Worm (Caenorhabditis elegans): ENCODE measurements around the gene nrde-2.

Gene nrde-2

ce11 chrII:10220631-10221030 lies 26.8 kb downstream of the nrde-2 start:
- TF ChIP-seq daf-16 (GFP tag; optimal IDR thresholded peaks at IDR 0.05) (no peak), daf-16 (tag; optimal IDR thresholded peaks at IDR 0.05) (peak; percentile 26), daf-8 (GFP tag; IDR thresholded peaks at IDR 0.05) (no peak), nhr-48 (tag; optimal IDR thresholded peaks at IDR 0.05) (no peak), dpl-1 (GFP tag; optimal IDR thresholded peaks at IDR 0.05) (no peak), snpc-4 (tag; optimal IDR thresholded peaks at IDR 0.05) (no peak), set-16 (GFP tag; IDR thresholded peaks at IDR 0.05) (no peak), nhr-28 (tag; optimal IDR thresholded peaks at IDR 0.05) (peak; percentile 21), zfp-3 (GFP tag; conservative IDR thresholded peaks at IDR 0.05) (no peak)

DNA sequence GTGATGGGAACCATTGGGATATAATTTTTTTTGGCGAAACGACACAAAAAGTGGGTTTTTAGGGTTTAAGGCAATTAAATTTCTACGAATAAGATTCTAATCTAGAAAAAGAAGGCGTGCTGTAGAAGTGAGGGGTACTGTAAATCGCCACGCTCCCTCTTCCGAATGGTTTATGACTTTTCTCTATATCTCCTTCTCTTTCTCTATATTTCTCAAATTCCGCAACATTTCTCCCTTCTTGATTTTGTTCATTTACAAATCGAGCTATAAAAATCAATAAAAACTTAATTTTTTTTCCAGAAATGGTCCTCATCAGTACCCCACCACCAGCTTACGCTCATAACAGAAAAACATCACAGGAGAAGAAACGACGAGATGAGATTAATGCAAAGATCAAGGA lies 29.3 kb downstream of the nrde-2 start, which contains the start of gene ref-1:
TSS of gene ref-1 (plus strand) at position 301 of the 400 bp plus-strand sequence.
- TF ChIP-seq mxl-3 (GFP tag; optimal IDR thresholded peaks at IDR 0.05) (no peak), dve-1 (tag; optimal IDR thresholded peaks at IDR 0.05; ENCODE audit: insufficient read depth) (no peak), Y75B8A.6 (GFP tag; IDR thresholded peaks at IDR 0.05) (no peak), mep-1 (tag; optimal IDR thresholded peaks at IDR 0.05) (no peak), rbr-2 (tag; optimal IDR thresholded peaks at IDR 0.05) (no peak), cey-2 (tag; optimal IDR thresholded peaks at IDR 0.05; ENCODE audit: borderline replicate concordance, insufficient read depth) (no peak), vab-7 (GFP tag; IDR thresholded peaks at IDR 0.05) (no peak), mes-2 (tag; optimal IDR thresholded peaks at IDR 0.05; ENCODE audit: poor library complexity, severe bottlenecking) (no peak), hmg-1.1 (GFP tag; IDR thresholded peaks at IDR 0.05) (no peak), zip-2 (tag; optimal IDR thresholded peaks at IDR 0.05) (no peak), php-3 (GFP tag; IDR thresholded peaks at IDR 0.05) (no peak), tag-97 (GFP tag; IDR thresholded peaks at IDR 0.05) (no peak), nhr-42 (GFP tag; IDR thresholded peaks at IDR 0.05) (no peak), snpc-1.2 (GFP tag; IDR thresholded peaks at IDR 0.05) (no peak), ama-1 (optimal IDR thresholded peaks at IDR 0.05) (no peak), Y48G9A.11 (GFP tag; IDR thresholded peaks at IDR 0.05) (no peak), mxl-2 (GFP tag; conservative IDR thresholded peaks at IDR 0.05) (no peak)

DNA sequence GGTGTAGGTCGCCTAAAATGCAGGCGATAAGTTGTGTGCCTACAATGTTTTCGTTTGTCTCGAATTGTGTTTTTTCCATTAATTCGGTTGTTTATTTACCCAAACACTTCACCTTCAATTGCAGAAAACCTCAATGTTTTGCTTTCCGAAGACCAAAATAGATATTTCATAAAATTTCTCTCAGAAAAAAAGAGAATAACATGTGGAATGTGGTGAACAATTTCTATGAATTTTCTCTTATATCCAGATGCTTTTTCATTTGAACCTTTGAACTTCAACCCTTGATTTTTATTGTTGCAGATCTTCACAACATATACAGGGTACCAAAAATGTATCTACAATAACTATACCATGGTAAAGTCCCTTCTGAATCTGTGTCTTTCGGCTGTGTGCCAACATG lies 41.0 kb downstream of the nrde-2 start, which contains the start of gene T01E8.1:
TSS of gene T01E8.1 (plus strand) at position 301 of the 400 bp plus-strand sequence.
- TF ChIP-seq nhr-77 (tag; optimal IDR thresholded peaks at IDR 0.05), result no peak
- no peak for TF ChIP-seq arid-1 (GFP tag; conservative IDR thresholded peaks at IDR 0.05)
- TF ChIP-seq Y5F2A.4 (GFP tag; optimal IDR thresholded peaks at IDR 0.05), result no peak
- TF ChIP-seq zip-11 (GFP tag; IDR thresholded peaks at IDR 0.05), result no peak
- no peak for TF ChIP-seq cey-2 (tag; optimal IDR thresholded peaks at IDR 0.05; ENCODE audit: borderline replicate concordance, insufficient read depth)
- no peak for TF ChIP-seq ZK337.2 (GFP tag; IDR thresholded peaks at IDR 0.05)
- TF ChIP-seq nhr-11 (tag; optimal IDR thresholded peaks at IDR 0.05), result no peak
- no peak for TF ChIP-seq unc-130 (GFP tag; optimal IDR thresholded peaks at IDR 0.05)
- no peak for TF ChIP-seq set-16 (GFP tag; IDR thresholded peaks at IDR 0.05)
- no peak for TF ChIP-seq nhr-10 (tag; optimal IDR thresholded peaks at IDR 0.05)

DNA sequence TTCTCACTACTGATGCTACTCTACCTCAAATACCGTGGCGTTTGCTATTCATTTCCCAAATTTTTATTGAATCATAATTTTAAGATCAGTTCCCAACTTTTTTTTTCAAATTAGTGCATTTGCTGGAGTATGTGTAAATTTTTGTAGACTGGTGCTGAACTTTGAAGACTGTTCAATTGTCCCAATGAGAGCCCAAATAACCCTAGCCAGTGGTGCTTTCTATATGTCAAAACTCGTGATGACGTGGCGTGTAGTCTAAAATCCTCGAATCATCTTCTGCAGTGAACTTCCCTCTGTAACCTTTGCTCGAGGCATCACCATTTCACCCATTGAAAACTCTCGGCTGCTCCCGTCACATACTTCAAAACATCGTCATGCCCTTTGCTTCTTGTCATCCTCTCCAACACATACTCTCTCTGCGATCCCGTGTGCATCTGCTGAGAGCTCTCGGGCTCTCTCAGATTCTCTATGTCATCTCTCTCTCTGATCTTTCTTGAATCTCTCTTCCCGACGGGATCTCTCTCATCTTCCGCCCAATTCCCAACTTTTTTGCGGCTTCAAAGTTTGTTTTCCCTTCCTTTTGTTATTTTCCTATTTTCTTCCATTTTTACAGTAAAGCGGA lies 42.9 kb downstream of the nrde-2 start:
- TF ChIP-seq R02D3.7 (tag; optimal IDR thresholded peaks at IDR 0.05) (no peak), hlh-11 (tag; optimal IDR thresholded peaks at IDR 0.05) (peak; percentile 34), hlh-30 (tag; optimal IDR thresholded peaks at IDR 0.05; ENCODE audit: insufficient read depth) (peak; percentile 19), nhr-11 (tag; optimal IDR thresholded peaks at IDR 0.05) (peak; percentile 60), lin-13 (GFP tag; optimal IDR thresholded peaks at IDR 0.05) (no peak), unc-62 (GFP tag; optimal IDR thresholded peaks at IDR 0.05 in 1 of 2) (peak in 1 of 2 experiments; percentile 94), unc-62 (tag; optimal IDR thresholded peaks at IDR 0.05) (no peak), hmg-1.1 (GFP tag; IDR thresholded peaks at IDR 0.05) (no peak)

Data from whole organism, L4 larva.